Worm (Caenorhabditis elegans): ENCODE measurements around the gene F46F5.7.
"Not testable (repeated sequence)": the region's sequence is repeated elsewhere in the genome, so short reads cannot be mapped to it uniquely, and the experiment has no call there.

Gene F46F5.7

DNA sequence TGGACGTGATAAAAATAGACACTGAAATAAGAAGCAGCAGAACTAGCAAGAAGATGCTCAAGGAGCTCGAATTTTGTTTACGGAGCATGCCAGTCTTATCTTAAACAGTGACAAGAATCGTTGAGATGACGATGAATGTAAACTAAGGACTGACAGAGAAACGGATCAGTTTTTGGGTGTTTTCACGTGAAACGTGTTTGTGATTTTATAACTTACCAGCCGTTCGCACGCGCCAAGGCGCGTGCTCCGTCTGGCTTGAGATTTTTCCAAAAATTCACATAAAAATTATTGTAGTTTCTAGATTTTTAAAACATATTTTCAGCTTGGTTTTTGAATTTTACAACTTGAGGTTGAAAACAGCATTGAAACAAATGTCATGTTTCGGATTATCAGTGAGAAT, 30.1 kb upstream of the F46F5.7 start, which contains the start of gene F28A10.5:
Gene F28A10.5, minus strand, starts transcription at position 101 of the 400 bp plus-strand sequence.
- not testable (repeated sequence) for TF ChIP-seq R02D3.7, lin-15B, nhr-28 (tag; optimal IDR thresholded peaks at IDR 0.05)

DNA sequence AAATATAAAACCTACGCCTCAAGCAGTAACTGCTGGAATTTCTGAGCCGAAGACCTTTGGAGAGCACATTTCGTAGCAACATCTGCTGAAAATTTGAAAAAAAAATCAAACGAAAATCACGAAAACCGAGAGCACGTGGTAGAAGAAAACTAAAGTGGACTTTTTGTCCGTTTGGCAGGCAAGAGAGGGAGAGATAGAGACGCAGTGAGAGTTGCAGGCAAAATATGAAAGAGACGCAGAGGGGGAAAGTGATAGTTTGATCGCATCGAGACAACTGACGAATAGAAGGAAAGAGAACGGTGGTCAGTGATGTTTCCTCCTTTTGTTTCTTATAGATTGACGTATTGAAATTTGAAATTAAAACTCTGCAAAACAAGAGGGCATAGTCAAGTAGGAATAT, 28.1 kb upstream of the F46F5.7 start, which contains the start of the genes acdh-9 and F28A10.13:
Gene acdh-9, minus strand, starts transcription at position 85 of the 400 bp plus-strand sequence.
Gene F28A10.13, plus strand, starts transcription at position 294 of the 400 bp plus-strand sequence.
- TF ChIP-seq mdl-1 (tag; optimal IDR thresholded peaks at IDR 0.05) (peak; percentile 79), ceh-28 (tag; optimal IDR thresholded peaks at IDR 0.05) (no peak), ama-1 (optimal IDR thresholded peaks at IDR 0.05) (peak; percentile 68), nhr-76 (tag; optimal IDR thresholded peaks at IDR 0.05) (peak; percentile 95), tbx-2 (tag; optimal IDR thresholded peaks at IDR 0.05) (no peak), nhr-25 (tag; optimal IDR thresholded peaks at IDR 0.05) (peak; percentile 22), nhr-23 (tag; optimal IDR thresholded peaks at IDR 0.05) (peak; percentile 11), nhr-28 (tag; optimal IDR thresholded peaks at IDR 0.05) (no peak), jun-1 (tag; optimal IDR thresholded peaks at IDR 0.05) (peak; percentile 36), elt-2 (tag; optimal IDR thresholded peaks at IDR 0.05) (peak; percentile 69), fkh-2 (tag; optimal IDR thresholded peaks at IDR 0.05) (no peak), pqm-1 (tag; optimal IDR thresholded peaks at IDR 0.05) (peak; percentile 44), lin-15B (tag; optimal IDR thresholded peaks at IDR 0.05) (peak; percentile 8), sea-2 (GFP tag; optimal IDR thresholded peaks at IDR 0.05) (no peak), nfya-1 (tag; optimal IDR thresholded peaks at IDR 0.05; ENCODE audit: insufficient read depth) (peak; percentile 65), daf-12 (tag; optimal IDR thresholded peaks at IDR 0.05) (no peak)

DNA sequence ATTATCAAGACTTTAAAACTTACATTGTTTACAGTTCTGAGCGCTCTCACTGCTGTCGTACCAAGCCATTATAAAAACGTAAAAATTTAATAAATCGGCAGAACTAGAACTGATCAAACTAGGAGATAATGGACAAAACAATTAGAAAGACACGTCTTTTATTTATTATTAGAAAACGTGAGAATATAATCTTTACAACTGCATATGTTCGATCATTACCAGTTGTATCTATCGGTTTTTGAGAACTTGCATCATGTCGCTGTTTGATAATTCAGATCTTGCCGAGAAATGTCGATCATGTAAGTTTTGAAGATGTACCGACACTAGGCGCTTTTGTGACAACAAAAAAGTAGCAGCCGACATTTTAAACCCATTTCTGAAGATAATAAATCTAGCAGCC, 25.2 kb upstream of the F46F5.7 start, which contains the start of gene F28A10.7:
Gene F28A10.7, minus strand, starts transcription at position 101 of the 400 bp plus-strand sequence.
- no peak for TF ChIP-seq elt-1 (tag; optimal IDR thresholded peaks at IDR 0.05)
- no peak for TF ChIP-seq lin-39 (tag; optimal IDR thresholded peaks at IDR 0.05)
- TF ChIP-seq ZK546.5 (tag; optimal IDR thresholded peaks at IDR 0.05): no peak
- no peak for TF ChIP-seq ceh-9 (tag; optimal IDR thresholded peaks at IDR 0.05)
- TF ChIP-seq nfya-1 (tag; optimal IDR thresholded peaks at IDR 0.05; ENCODE audit: insufficient read depth): no peak
- TF ChIP-seq lin-15B (tag; optimal IDR thresholded peaks at IDR 0.05): no peak
- no peak for TF ChIP-seq lsy-12 (tag; optimal IDR thresholded peaks at IDR 0.05)
- TF ChIP-seq ceh-16 (tag; optimal IDR thresholded peaks at IDR 0.05): no peak
- TF ChIP-seq pqm-1 (tag; optimal IDR thresholded peaks at IDR 0.05): no peak
- TF ChIP-seq snpc-4 (tag; optimal IDR thresholded peaks at IDR 0.05): no peak
- no peak for TF ChIP-seq skn-1 (tag; optimal IDR thresholded peaks at IDR 0.05)
- no peak for TF ChIP-seq fkh-2 (tag; optimal IDR thresholded peaks at IDR 0.05)
- no peak for TF ChIP-seq zag-1 (tag; optimal IDR thresholded peaks at IDR 0.05)
- TF ChIP-seq egl-5 (tag; optimal IDR thresholded peaks at IDR 0.05): no peak
- no peak for TF ChIP-seq mml-1 (tag; optimal IDR thresholded peaks at IDR 0.05)

DNA sequence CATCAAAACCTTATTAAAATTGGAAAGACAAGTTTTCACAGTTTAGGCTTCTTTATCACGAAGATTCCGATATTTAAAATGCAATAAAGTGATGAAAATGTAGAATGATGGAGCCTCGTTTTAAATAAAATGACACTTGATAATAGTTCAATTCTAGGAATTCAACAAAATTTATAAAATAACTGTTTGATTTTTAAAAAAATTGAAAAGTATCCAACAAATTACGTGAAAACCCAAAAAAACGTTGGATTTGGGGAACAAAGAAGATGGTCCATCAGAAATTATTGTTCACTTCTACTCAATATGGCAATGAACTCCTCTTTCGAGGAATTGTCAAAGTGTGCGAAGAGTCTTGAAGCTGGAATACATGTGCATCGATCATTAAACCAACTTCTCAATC, 23.6 kb upstream of the F46F5.7 start, which contains the start of gene F28A10.4:
Gene F28A10.4, plus strand, starts transcription at position 301 of the 400 bp plus-strand sequence.
- TF ChIP-seq nhr-67 (tag; optimal IDR thresholded peaks at IDR 0.05): no peak
- TF ChIP-seq elt-3 (tag; optimal IDR thresholded peaks at IDR 0.05): no peak
- no peak for TF ChIP-seq ceh-82 (tag; optimal IDR thresholded peaks at IDR 0.05)
- no peak for TF ChIP-seq ztf-4 (tag; optimal IDR thresholded peaks at IDR 0.05)
- TF ChIP-seq nhr-11 (tag; optimal IDR thresholded peaks at IDR 0.05): no peak
- TF ChIP-seq fos-1 (tag; optimal IDR thresholded peaks at IDR 0.05): no peak

DNA sequence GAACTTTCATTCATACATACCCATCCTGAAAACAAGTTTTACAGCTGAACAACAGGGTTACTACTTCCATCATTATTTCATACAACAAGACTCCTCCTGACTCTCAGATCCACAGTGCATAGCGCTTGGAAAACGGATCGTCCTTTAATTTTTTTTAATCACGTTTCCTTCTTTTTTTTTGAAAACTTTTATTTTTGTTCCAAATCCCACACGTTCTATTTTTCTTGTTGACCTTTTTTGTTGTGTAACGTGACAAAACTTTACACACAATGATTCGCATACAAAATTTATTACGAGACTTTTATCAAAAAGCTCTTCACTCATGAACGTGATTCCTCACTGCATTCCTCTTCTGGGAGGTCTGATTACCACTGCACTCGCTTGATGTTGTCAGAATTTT, 19.7 kb upstream of the F46F5.7 start, which contains the start of gene clc-33:
Gene clc-33, plus strand, starts transcription at position 301 of the 400 bp plus-strand sequence.
- TF ChIP-seq nhr-237 (tag; optimal IDR thresholded peaks at IDR 0.05) (no peak), nhr-67 (tag; optimal IDR thresholded peaks at IDR 0.05) (no peak), elt-1 (tag; optimal IDR thresholded peaks at IDR 0.05) (no peak), elt-3 (tag; optimal IDR thresholded peaks at IDR 0.05) (no peak), ztf-4 (tag; optimal IDR thresholded peaks at IDR 0.05) (no peak), fkh-10 (GFP tag; optimal IDR thresholded peaks at IDR 0.05) (no peak), ama-1 (optimal IDR thresholded peaks at IDR 0.05) (no peak), nhr-28 (tag; optimal IDR thresholded peaks at IDR 0.05) (no peak), nhr-11 (tag; optimal IDR thresholded peaks at IDR 0.05) (no peak), ceh-28 (tag; optimal IDR thresholded peaks at IDR 0.05) (no peak), zag-1 (tag; optimal IDR thresholded peaks at IDR 0.05) (no peak), lin-39 (tag; optimal IDR thresholded peaks at IDR 0.05) (no peak), R02D3.7 (tag; optimal IDR thresholded peaks at IDR 0.05) (no peak), sea-2 (GFP tag; optimal IDR thresholded peaks at IDR 0.05) (no peak), fos-1 (tag; optimal IDR thresholded peaks at IDR 0.05) (no peak), ceh-16 (tag; optimal IDR thresholded peaks at IDR 0.05) (no peak), unc-39 (tag; optimal IDR thresholded peaks at IDR 0.05) (no peak), nhr-77 (tag; optimal IDR thresholded peaks at IDR 0.05) (no peak)
